Worm (Caenorhabditis elegans) whole organism, mixed stage, embryonic: ENCODE results near the gene C28H8.8.

Experiments used
- blmp-1 ChIP-seq: fragments of 150-350 bp; optimal IDR thresholded peaks from 2 replicates; lab custom pipeline; 2014; ENCODE audit warnings: missing biosample characterization, missing genetic modification characterization
- elt-1 ChIP-seq: sonication (generic microtip); optimal IDR thresholded peaks from 2 replicates; lab custom pipeline; 2017; ENCODE audit warnings: missing genetic modification characterization, mild to moderate bottlenecking, missing compliant biosample characterization, antibody characterized with exemption, moderate library complexity, borderline replicate concordance; ENCODE audit not compliant: insufficient read depth
- elt-3 ChIP-seq: fragments of 150-350 bp; optimal IDR thresholded peaks from 2 replicates; lab custom pipeline; 2014; ENCODE audit warnings: missing biosample characterization, missing genetic modification characterization
- ham-2 ChIP-seq: fragments of 200-800 bp; sonication (Bioruptor generic); optimal IDR thresholded peaks from 2 replicates; lab custom pipeline; 2018; ENCODE audit warnings: mild to moderate bottlenecking, missing genetic modification characterization, missing compliant biosample characterization
- mep-1 ChIP-seq: fragments of 150-350 bp; optimal IDR thresholded peaks from 2 replicates; lab custom pipeline; 2017; ENCODE audit warnings: missing biosample characterization, missing genetic modification reagents, missing genetic modification characterization, inconsistent platforms
- unc-62 ChIP-seq: fragments of 150-350 bp; optimal IDR thresholded peaks from 2 replicates; lab custom pipeline; 2014; ENCODE audit warnings: missing biosample characterization, missing genetic modification reagents, missing genetic modification characterization
- ztf-11 ChIP-seq: fragments of 150-350 bp; optimal IDR thresholded peaks from 2 replicates; lab custom pipeline; 2014; ENCODE audit warnings: missing biosample characterization, missing genetic modification characterization

DNA sequence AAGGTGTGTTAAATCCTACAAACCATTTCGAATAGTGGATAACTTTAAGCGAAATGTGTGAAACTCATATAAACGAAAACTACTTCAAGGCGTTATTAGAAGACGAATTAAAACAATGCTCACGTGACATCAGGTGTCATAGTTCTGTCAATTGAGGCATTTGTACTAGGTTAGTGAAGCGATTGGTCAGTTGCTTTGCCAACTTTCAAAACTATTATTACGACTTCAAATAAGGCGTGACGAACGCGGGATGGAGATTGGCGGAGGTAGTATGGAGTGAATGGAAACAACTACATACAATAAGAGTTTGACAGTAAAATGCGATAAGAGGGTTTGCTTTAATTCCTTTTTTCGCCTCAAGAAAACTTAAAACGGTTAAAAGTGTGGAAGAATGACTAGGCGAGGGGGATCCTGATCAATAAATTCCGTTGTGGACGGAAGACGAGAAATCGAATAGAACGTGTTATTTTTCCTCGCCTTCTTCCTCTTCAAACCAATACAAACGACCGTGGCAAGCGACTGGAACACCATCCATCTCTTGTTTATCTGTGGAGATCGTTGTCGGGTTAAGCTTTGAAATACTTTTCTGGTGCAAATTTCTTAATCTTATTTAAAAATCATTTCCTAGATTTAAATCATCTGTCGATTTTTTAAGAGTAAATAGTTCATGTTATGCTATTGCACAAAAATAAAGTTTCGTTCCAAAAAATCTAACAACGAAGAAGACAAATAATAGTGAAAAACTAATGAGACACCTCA is 47.6 kb downstream of the C28H8.8 start:
- TF ChIP-seq ham-2 = no peak
- TF ChIP-seq elt-1 (tag; lab: Kevin White, UChicago) = no peak
- TF ChIP-seq mep-1 = no peak
- no peak for TF ChIP-seq elt-3 (tag; lab: Kevin White, UChicago)
- no peak for TF ChIP-seq blmp-1
- no peak for TF ChIP-seq ztf-11 (tag; lab: Kevin White, UChicago)
- no peak for TF ChIP-seq unc-62
